Fruit fly (Drosophila melanogaster): Measurements from ENCODE around the gene CG5708.

The CG5708 gene

DNA sequence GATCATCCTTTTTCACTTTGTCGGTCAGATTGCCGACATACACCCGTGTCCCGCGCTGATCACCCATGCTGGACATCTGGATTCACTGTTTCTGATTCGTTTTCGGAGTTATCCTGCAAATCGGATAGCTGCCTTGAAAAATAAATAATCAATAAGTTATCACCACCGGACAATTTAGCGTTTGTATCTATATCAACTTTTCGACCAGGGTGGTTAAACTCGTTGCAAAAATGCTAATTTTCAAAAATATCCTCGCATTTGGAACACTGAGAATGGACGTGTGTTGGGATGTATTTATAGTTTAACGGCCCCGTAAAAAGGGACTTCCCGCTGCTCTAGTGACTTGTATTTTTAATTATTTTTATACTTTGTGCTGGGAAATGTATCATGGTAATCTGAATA lies 36.7 kb upstream of the CG5708 start, which contains the start of gene Rsf1:
TSS of gene Rsf1 (minus strand) at position 212 of the 402 bp plus-strand sequence.
- TF ChIP-seq CG8159 (tag; optimal IDR thresholded peaks at IDR 0.05), result no peak
- TF ChIP-seq CG15710 (tag; optimal IDR thresholded peaks at IDR 0.05), result peak; percentile 8

DNA sequence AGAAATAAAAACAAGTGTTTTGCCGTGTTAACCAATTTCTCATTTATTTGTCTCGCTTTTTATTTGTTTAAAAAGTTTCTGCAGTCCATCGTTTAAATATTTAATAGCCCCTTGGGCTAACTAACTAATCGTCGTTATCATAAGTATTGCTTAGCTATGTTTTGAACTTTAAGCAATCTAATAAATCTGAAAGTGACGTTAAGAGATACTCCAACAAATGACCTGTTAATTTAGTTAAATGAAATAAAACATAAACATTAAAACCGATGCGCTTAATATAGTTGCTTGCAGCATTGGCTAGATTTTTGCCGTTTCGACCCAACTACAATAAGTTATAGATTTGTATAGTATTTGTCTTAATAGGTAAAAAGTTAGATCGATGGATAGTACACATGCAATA lies 35.2 kb upstream of the CG5708 start:
- TF ChIP-seq D1 (tag; optimal IDR thresholded peaks at IDR 0.05) (no peak), CG32121 (GFP tag; IDR thresholded peaks at IDR 0.05) (no peak), fd96Ca (GFP tag; IDR thresholded peaks at IDR 0.05) (no peak), gl (tag; optimal IDR thresholded peaks at IDR 0.05) (no peak), CG15710 (tag; optimal IDR thresholded peaks at IDR 0.05) (no peak), CG34367 (tag; optimal IDR thresholded peaks at IDR 0.05) (no peak), CG10348 (GFP tag; IDR thresholded peaks at IDR 0.05) (no peak), CG4496 (GFP tag; IDR thresholded peaks at IDR 0.05) (no peak), Snoo (tag; optimal IDR thresholded peaks at IDR 0.05) (no peak), CG8301 (tag; optimal IDR thresholded peaks at IDR 0.05) (no peak), Ets98B (GFP tag; IDR thresholded peaks at IDR 0.05) (no peak), Pif1B (GFP tag; optimal IDR thresholded peaks at IDR 0.05) (no peak)

DNA sequence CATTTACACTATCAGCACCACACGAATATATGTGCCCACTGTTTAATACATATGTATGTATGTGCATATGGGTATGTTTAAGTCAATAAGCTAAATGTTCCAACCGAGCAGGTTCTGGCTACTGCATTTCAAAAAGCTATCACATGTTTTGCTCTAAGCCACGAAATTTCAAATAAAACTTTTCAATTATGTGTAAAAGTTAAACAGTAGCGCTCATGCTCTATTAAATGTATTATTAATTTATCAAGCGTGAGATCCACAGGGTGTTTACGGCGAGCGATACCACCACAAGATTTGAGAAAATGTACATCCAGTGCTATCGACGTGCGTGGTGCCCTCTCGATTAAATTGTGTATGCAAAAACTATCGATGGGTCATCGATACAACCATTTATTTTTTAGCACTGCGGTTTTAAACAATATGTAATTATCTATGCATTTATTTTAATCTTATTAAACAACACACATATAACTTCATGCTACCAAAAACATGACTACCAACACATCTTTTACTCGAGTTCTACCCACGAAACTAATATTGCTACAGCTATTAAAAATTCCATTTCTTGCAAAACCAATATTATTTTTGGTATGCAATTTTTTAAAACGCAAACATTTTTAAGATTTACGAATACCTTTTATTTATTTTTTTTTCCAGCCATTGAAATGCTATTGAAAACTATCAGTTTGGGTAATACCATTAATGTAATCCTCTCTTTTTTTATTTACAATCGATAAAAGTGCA lies 34.3 kb upstream of the CG5708 start, which contains the start of gene Pten:
TSS of gene Pten (minus strand) at position 300 of the 744 bp plus-strand sequence.
- TF ChIP-seq gl (tag; optimal IDR thresholded peaks at IDR 0.05) (no peak), Ets98B (GFP tag; IDR thresholded peaks at IDR 0.05) (no peak; the same call in 1 of the 2 replicates), CG13204 (GFP tag; optimal IDR thresholded peaks at IDR 0.05) (no peak), CG4496 (GFP tag; IDR thresholded peaks at IDR 0.05) (no peak), Pif1B (GFP tag; optimal IDR thresholded peaks at IDR 0.05) (peak; percentile 14), CG32121 (GFP tag; IDR thresholded peaks at IDR 0.05) (peak; percentile 64), Snoo (tag; optimal IDR thresholded peaks at IDR 0.05) (peak; percentile 16), CG15710 (tag; optimal IDR thresholded peaks at IDR 0.05) (peak; percentile 23), CG8159 (tag; optimal IDR thresholded peaks at IDR 0.05) (no peak), CG10348 (GFP tag; IDR thresholded peaks at IDR 0.05) (no peak), CG14655 (GFP tag; optimal IDR thresholded peaks at IDR 0.05) (no peak), CG8301 (tag; optimal IDR thresholded peaks at IDR 0.05) (peak; percentile 60), CG9948 (tag; optimal IDR thresholded peaks at IDR 0.05) (peak; percentile 55), CG34367 (tag; optimal IDR thresholded peaks at IDR 0.05) (no peak), rn (GFP tag; IDR thresholded peaks at IDR 0.05) (no peak), Pif1A (GFP tag; optimal IDR thresholded peaks at IDR 0.05) (peak; percentile 53), CG17806 (tag; optimal IDR thresholded peaks at IDR 0.05) (peak; percentile 49), D1 (tag; optimal IDR thresholded peaks at IDR 0.05) (no peak), CG12605 (GFP tag; IDR thresholded peaks at IDR 0.05) (peak; percentile 74; the same call in 1 of the 2 replicates), fd96Ca (GFP tag; IDR thresholded peaks at IDR 0.05) (no peak)

DNA sequence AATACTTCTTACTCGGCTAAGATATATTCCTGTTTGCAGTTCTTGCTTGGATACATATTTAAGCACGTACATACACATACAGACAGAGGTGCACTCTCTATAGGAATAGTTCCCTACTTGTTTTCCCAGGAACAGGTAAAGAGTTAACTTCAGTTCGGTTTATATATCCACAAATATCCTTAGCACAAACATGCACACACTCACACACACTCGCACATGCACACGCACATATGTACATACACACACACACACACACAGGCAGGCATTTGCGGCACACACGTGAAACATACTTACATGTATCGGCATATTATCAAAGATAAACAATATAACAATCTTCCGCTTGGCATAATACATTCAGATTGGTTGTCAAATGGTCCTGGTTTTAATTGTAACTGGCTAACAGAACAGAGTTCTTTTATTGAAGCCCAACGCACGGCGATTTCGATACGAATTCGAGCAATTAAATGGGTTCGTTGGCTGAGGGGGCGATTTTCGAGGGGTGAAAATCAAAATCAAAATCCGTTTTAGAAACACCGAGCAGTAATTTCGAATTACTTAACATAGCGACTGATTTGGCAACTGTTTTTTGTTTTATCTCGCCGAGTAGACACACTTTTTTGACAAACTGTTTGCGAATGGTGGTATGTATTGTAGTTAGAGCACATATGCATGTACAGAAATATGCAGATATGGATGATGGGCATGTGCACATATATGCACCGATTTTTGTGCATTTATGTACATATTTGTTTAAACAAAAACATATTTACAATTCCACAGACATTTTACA lies 33.5 kb upstream of the CG5708 start:
- TF ChIP-seq CG17806 (tag; optimal IDR thresholded peaks at IDR 0.05), result no peak

- TF ChIP-seq CG34367 (tag; optimal IDR thresholded peaks at IDR 0.05), result no peak
- TF ChIP-seq D1 (tag; optimal IDR thresholded peaks at IDR 0.05), result peak; percentile 67
Measured at dm6 chr2L:10255725-10256158, 29.1 kb upstream of the CG5708 start, which contains the start of gene CG5676. TSS of gene CG5676 (minus strand) at chr2L:10255891.

DNA sequence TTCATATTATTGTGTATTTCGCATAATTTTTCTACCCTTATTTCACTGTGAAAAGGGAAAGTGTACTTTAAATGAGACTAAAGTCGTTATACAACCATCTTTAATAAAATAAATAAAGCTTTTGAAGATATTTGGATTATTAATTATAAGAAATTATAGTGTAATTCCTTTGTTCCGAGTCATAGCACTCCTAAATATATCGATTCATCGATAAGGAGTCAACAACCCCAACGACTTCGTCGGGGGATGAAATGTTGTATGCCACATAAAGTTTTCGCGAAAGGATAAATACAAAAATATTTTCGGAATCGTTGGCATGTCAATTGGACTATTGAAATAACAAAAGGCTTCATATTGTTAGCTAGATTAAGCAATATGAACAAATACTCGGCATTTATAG lies 25.0 kb upstream of the CG5708 start, which contains the start of gene Ror:
TSS of gene Ror (plus strand) at position 252 of the 400 bp plus-strand sequence.
- no peak for TF ChIP-seq gl (tag; optimal IDR thresholded peaks at IDR 0.05)
- TF ChIP-seq EcR (GFP tag; optimal IDR thresholded peaks at IDR 0.05), result peak; percentile 69

DNA sequence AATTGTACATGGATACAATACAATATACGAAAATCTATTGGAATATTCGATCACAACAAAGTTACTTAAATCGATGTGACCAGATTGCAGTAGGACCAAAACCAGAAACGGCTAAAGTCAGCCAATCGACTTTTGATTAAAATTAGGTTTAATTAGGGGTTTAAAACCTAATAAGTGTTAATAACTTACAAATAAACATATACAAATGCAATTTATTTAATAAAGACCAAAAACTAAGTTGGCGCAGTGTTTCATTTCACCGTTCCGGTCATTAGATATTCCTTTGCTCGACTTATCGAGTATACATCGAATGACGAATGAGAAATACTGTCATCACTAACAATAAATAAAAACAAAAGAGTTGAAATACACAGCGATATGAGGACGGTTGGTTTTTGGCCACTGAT lies 23.8 kb upstream of the CG5708 start, which contains the start of the genes bsk and CG31717:
TSS of gene bsk (minus strand) at position 61 of the 407 bp plus-strand sequence.
TSS of gene CG31717 (plus strand) at position 297 of the 407 bp plus-strand sequence.
- peak; percentile 43 for TF ChIP-seq EcR (GFP tag; optimal IDR thresholded peaks at IDR 0.05)
- TF ChIP-seq Pif1A (GFP tag; optimal IDR thresholded peaks at IDR 0.05), result no peak
- TF ChIP-seq CG12605 (GFP tag; IDR thresholded peaks at IDR 0.05), result no peak
- TF ChIP-seq rn (GFP tag; IDR thresholded peaks at IDR 0.05), result no peak
- no peak for TF ChIP-seq CG34367 (tag; optimal IDR thresholded peaks at IDR 0.05)
- TF ChIP-seq CG9948 (tag; optimal IDR thresholded peaks at IDR 0.05), result no peak
